Worm (Caenorhabditis elegans) whole organism, L4 larva: ENCODE results near the gene Y37A1A.4.
"Not testable (repeated sequence)": the region's sequence is repeated elsewhere in the genome, so short reads cannot be mapped to it uniquely, and the experiment has no call there.

Source experiments
- D1046.2 ChIP-seq: fragments of 200-800 bp; sonication (Bioruptor generic); IDR thresholded peaks from 2 replicates; pipeline ENCODE4 v1.3.6; 2022; ENCODE audit warnings: missing genetic modification characterization, missing compliant biosample characterization
- F10B5.3 ChIP-seq: sonication (generic microtip); optimal IDR thresholded peaks from 2 replicates; lab custom pipeline; 2016; ENCODE audit warnings: mild to moderate bottlenecking, missing genetic modification characterization, missing compliant biosample characterization
- F44E2.7 ChIP-seq: fragments of 200-800 bp; sonication (Bioruptor generic); IDR thresholded peaks from 2 replicates; pipeline ENCODE4 v2.1.2; 2022; ENCODE audit warnings: missing genetic modification characterization, missing compliant biosample characterization
- Y48G9A.11 ChIP-seq: fragments of 200-800 bp; sonication (Bioruptor generic); IDR thresholded peaks from 2 replicates; pipeline ENCODE4 v1.3.6; 2022; ENCODE audit warnings: missing genetic modification reagents, missing genetic modification characterization, missing compliant biosample characterization
- aha-1 ChIP-seq: fragments of 150-350 bp; peaks from one replicate; lab custom pipeline; 2014; ENCODE audit warnings: missing biosample characterization, missing genetic modification characterization
- ama-1 ChIP-seq: fragments of 150-350 bp; optimal IDR thresholded peaks from 2 replicates; lab custom pipeline; 2014; ENCODE audit warnings: inconsistent platforms, mixed read lengths
- ceh-32 ChIP-seq: sonication (generic microtip); optimal IDR thresholded peaks from 2 replicates; lab custom pipeline; 2016; ENCODE audit warnings: mild to moderate bottlenecking, missing genetic modification characterization, missing compliant biosample characterization; ENCODE audit not compliant: poor library complexity
- ceh-82 ChIP-seq: sonication (generic microtip); optimal IDR thresholded peaks from 2 replicates; lab custom pipeline; 2017; ENCODE audit warnings: missing biosample characterization, missing genetic modification characterization
- ctbp-1 ChIP-seq: fragments of 200-800 bp; sonication (Bioruptor generic); IDR thresholded peaks from 2 replicates; pipeline ENCODE4 v1.3.6; 2022; ENCODE audit warnings: missing genetic modification reagents, missing genetic modification characterization, missing compliant biosample characterization
- daf-8 ChIP-seq: fragments of 200-800 bp; sonication (Bioruptor generic); IDR thresholded peaks from 2 replicates; pipeline ENCODE4 v1.3.6; 2022; ENCODE audit warnings: missing genetic modification characterization, missing compliant biosample characterization
- dmd-6 ChIP-seq: fragments of 200-800 bp; sonication (Bioruptor generic); IDR thresholded peaks from 2 replicates; pipeline ENCODE4 v1.3.6; 2022; ENCODE audit warnings: missing genetic modification reagents, missing genetic modification characterization, missing compliant biosample characterization
- dmd-8 ChIP-seq: fragments of 200-800 bp; sonication (Bioruptor generic); IDR thresholded peaks from 2 replicates; pipeline ENCODE4 v1.3.6; 2022; ENCODE audit warnings: missing genetic modification characterization, missing compliant biosample characterization
- dmd-9 ChIP-seq: fragments of 200-800 bp; sonication (Bioruptor generic); IDR thresholded peaks from 2 replicates; pipeline ENCODE4 v1.3.6; 2022; ENCODE audit warnings: missing genetic modification reagents, missing genetic modification characterization, missing compliant biosample characterization
- egl-27 ChIP-seq: sonication (generic microtip); optimal IDR thresholded peaks from 3 replicates; lab custom pipeline; 2017; ENCODE audit warnings: missing biosample characterization, missing genetic modification reagents, missing genetic modification characterization
- fkh-10 ChIP-seq: fragments of 150-350 bp; optimal IDR thresholded peaks from 2 replicates; lab custom pipeline; 2014; ENCODE audit warnings: missing biosample characterization, missing genetic modification reagents, missing genetic modification characterization
- hif-1 ChIP-seq, 2 experiments: sonication (generic microtip); optimal IDR thresholded peaks; 2 replicates each; lab custom pipeline; 2016 to 2017; ENCODE audit warnings: missing compliant biosample characterization in 2 of 2, missing genetic modification characterization in 2 of 2, missing genetic modification reagents in 2 of 2, missing genotype in 2 of 2, mild to moderate bottlenecking in 1 of 2
- hlh-11 ChIP-seq: fragments of 200-800 bp; sonication (Bioruptor generic); optimal IDR thresholded peaks from 2 replicates; lab custom pipeline; 2018; ENCODE audit warnings: mild to moderate bottlenecking, missing genetic modification characterization, missing compliant biosample characterization
- lim-7 ChIP-seq: fragments of 200-800 bp; sonication (Bioruptor generic); IDR thresholded peaks from 2 replicates; pipeline ENCODE4 v1.3.6; 2022; ENCODE audit warnings: missing genetic modification characterization, missing compliant biosample characterization
- lin-13 ChIP-seq: fragments of 150-350 bp; optimal IDR thresholded peaks from 2 replicates; lab custom pipeline; 2014; ENCODE audit warnings: missing biosample characterization, missing genetic modification reagents, missing genetic modification characterization
- lin-39 ChIP-seq: fragments of 150-350 bp; optimal IDR thresholded peaks from 2 replicates; lab custom pipeline; 2014; ENCODE audit warnings: missing biosample characterization, missing genetic modification reagents, missing genetic modification characterization
- mep-1 ChIP-seq: fragments of 150-350 bp; sonication (generic microtip); optimal IDR thresholded peaks from 3 replicates; lab custom pipeline; 2014; ENCODE audit warnings: missing biosample characterization, missing genetic modification characterization
- mes-2 ChIP-seq: sonication (generic microtip); optimal IDR thresholded peaks from 2 replicates; lab custom pipeline; 2016; ENCODE audit warnings: missing genotype, mild to moderate bottlenecking, missing genetic modification characterization, missing compliant biosample characterization; ENCODE audit not compliant: poor library complexity, severe bottlenecking
- nhr-10 ChIP-seq: fragments of 150-350 bp; optimal IDR thresholded peaks from 2 replicates; lab custom pipeline; 2014; ENCODE audit warnings: missing biosample characterization, missing genetic modification characterization
- nhr-11 ChIP-seq: fragments of 150-350 bp; optimal IDR thresholded peaks from 2 replicates; lab custom pipeline; 2014; ENCODE audit warnings: missing biosample characterization, missing genetic modification characterization
- nhr-25 ChIP-seq: sonication (generic microtip); optimal IDR thresholded peaks from 2 replicates; lab custom pipeline; 2017; ENCODE audit warnings: missing genetic modification characterization, mild to moderate bottlenecking, missing compliant biosample characterization, antibody characterized with exemption, moderate library complexity, borderline replicate concordance; ENCODE audit not compliant: insufficient read depth
- nhr-42 ChIP-seq: fragments of 200-800 bp; sonication (Bioruptor generic); IDR thresholded peaks from 2 replicates; pipeline ENCODE4 v1.3.6; 2022; ENCODE audit warnings: missing genetic modification characterization, missing compliant biosample characterization
- nhr-48 ChIP-seq: sonication (generic microtip); optimal IDR thresholded peaks from 2 replicates; lab custom pipeline; 2016; ENCODE audit warnings: mild to moderate bottlenecking, missing genetic modification characterization, missing compliant biosample characterization
- nhr-6 ChIP-seq: fragments of 150-350 bp; optimal IDR thresholded peaks from 2 replicates; lab custom pipeline; 2014; ENCODE audit warnings: missing biosample characterization, missing genetic modification characterization
- nhr-76 ChIP-seq: fragments of 150-350 bp; optimal IDR thresholded peaks from 2 replicates; lab custom pipeline; 2014; ENCODE audit warnings: missing biosample characterization, missing genetic modification characterization
- nhr-77 ChIP-seq: fragments of 150-350 bp; optimal IDR thresholded peaks from 2 replicates; lab custom pipeline; 2014; ENCODE audit warnings: missing biosample characterization, missing genetic modification characterization
- pha-4 ChIP-seq, 2 experiments: fragments of 150-350 bp in 1 of 2; fragments of 200-800 bp in 1 of 2; sonication (Bioruptor generic) in 1 of 2; IDR thresholded peaks in 1 of 2; optimal IDR thresholded peaks in 1 of 2; 2 replicates each; pipeline versions ENCODE4 v1.3.6 to Lab custom; 2014 to 2022; ENCODE audit warnings: missing genetic modification characterization in 2 of 2, missing genetic modification reagents in 2 of 2, missing biosample characterization in 1 of 2, missing compliant biosample characterization in 1 of 2
- php-3 ChIP-seq: fragments of 200-800 bp; sonication (Bioruptor generic); IDR thresholded peaks from 2 replicates; pipeline ENCODE4 v1.3.6; 2022; ENCODE audit warnings: missing genetic modification reagents, missing genetic modification characterization, missing compliant biosample characterization
- pqm-1 ChIP-seq: sonication (generic microtip); optimal IDR thresholded peaks from 2 replicates; lab custom pipeline; 2017; ENCODE audit warnings: missing biosample characterization, missing genetic modification characterization
- set-16 ChIP-seq: fragments of 200-800 bp; sonication (Bioruptor generic); IDR thresholded peaks from 2 replicates; pipeline ENCODE4 v1.3.6; 2022; ENCODE audit warnings: missing genetic modification reagents, missing genetic modification characterization, missing compliant biosample characterization
- skn-1 ChIP-seq: fragments of 150-350 bp; optimal IDR thresholded peaks from 2 replicates; lab custom pipeline; 2014; ENCODE audit warnings: missing biosample characterization, missing genetic modification characterization
- snpc-1.2 ChIP-seq: fragments of 200-800 bp; sonication (Bioruptor generic); IDR thresholded peaks from 2 replicates; pipeline ENCODE4 v1.3.6; 2022; ENCODE audit warnings: missing genetic modification reagents, missing genetic modification characterization, missing compliant biosample characterization
- tra-1 ChIP-seq: fragments of 200-800 bp; sonication (Bioruptor generic); IDR thresholded peaks from 2 replicates; pipeline ENCODE4 v1.3.6; 2022; ENCODE audit warnings: missing genetic modification reagents, missing genetic modification characterization, missing compliant biosample characterization
- unc-130 ChIP-seq: sonication (generic microtip); optimal IDR thresholded peaks from 2 replicates; lab custom pipeline; 2016; ENCODE audit warnings: missing genetic modification reagents, missing genetic modification characterization, missing compliant biosample characterization
- unc-62 ChIP-seq, 3 experiments: fragments of 150-350 bp in 1 of 3; sonication (generic microtip); optimal IDR thresholded peaks in 2 of 3; peaks in 1 of 3; 1 replicate in 1 of 3; 2 replicates in 2 of 3; lab custom pipeline; 2014 to 2017; ENCODE audit warnings: missing biosample characterization in 3 of 3, missing genetic modification characterization in 3 of 3, missing genetic modification reagents in 3 of 3, missing genotype in 1 of 3
- zfp-2 ChIP-seq: sonication (generic microtip); optimal IDR thresholded peaks from 2 replicates; lab custom pipeline; 2016; ENCODE audit warnings: mild to moderate bottlenecking, missing genetic modification characterization, missing compliant biosample characterization
- zip-2 ChIP-seq: fragments of 150-350 bp; optimal IDR thresholded peaks from 2 replicates; lab custom pipeline; 2014; ENCODE audit warnings: missing biosample characterization, missing genetic modification characterization

Y37A1A.4 gene

DNA sequence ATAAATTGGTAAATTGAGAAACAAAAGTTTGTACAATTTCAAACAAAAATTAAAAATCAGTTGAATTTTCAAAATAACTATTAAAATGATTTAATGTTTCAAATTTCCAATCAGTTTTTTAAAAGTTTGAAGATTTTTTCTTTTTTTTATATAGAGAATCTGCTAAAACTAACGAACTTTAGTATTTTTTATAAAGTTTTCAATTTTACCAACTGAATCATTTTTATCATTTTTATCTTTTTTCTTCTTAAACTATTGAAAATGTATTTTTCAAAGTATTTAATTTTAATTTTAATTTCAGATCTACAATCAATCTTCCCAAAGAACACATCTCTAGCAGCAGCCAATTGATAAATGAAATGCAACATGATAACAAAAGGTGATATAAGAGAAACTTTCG lies at the start of gene Y37A1A.4:
Gene Y37A1A.4, plus strand, starts transcription at position 301 of the 400 bp plus-strand sequence.
- TF ChIP-seq ceh-32 (tag; lab: Kevin White, UChicago) (no peak), dmd-9 (GFP tag; lab: Robert Waterston, UW) (no peak), nhr-42 (GFP tag; lab: Robert Waterston, UW) (no peak), mes-2 (tag; lab: Kevin White, UChicago) (no peak), nhr-25 (tag; lab: Kevin White, UChicago) (no peak), lin-13 (GFP tag; lab: Kevin White, UChicago) (no peak), daf-8 (GFP tag; lab: Robert Waterston, UW) (no peak), nhr-10 (tag; lab: Kevin White, UChicago) (no peak), php-3 (GFP tag; lab: Robert Waterston, UW) (no peak), dmd-8 (GFP tag; lab: Robert Waterston, UW) (no peak), nhr-48 (tag; lab: Kevin White, UChicago) (no peak), skn-1 (tag; lab: Kevin White, UChicago) (no peak), egl-27 (tag; lab: Kevin White, UChicago) (no peak)

ce11 chrIV:13884435-13884834 lies 49.8 kb upstream of the Y37A1A.4 start:
- peak; percentile 36; the same call in 1 of the 2 replicates for TF ChIP-seq php-3 (GFP tag; lab: Robert Waterston, UW)
- 0 out of 2 replicates have a peak, but pooled peaks have one; percentile 9 for TF ChIP-seq lim-7
- peak; percentile 10; the same call in 1 of the 2 replicates for TF ChIP-seq snpc-1.2 (GFP tag; lab: Robert Waterston, UW)
- TF ChIP-seq set-16 (GFP tag; lab: Robert Waterston, UW): peak; percentile 84
- TF ChIP-seq, all 104 proteins: peak for 4; not testable (repeated sequence) for 100

DNA sequence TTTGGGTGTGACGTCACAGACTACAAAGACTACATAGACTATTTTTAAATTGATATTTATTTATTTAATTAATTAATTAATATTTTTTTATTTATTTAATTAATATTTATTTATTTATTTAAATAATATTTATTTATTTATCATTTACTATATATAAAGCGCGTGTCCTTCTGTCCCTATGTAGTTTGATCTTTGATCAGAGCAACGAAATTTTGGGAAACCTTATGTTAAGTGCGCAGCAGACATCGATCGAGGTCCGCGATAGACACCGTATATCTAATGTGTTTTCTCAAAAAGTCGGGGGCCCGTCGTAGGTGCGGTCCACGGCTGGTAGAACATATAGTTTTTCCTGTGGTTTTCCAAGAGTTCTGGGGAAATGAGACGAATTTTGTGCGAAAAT lies 49.3 kb upstream of the Y37A1A.4 start:
- peak; percentile 36; the same call in 1 of the 2 replicates for TF ChIP-seq snpc-1.2 (GFP tag; lab: Robert Waterston, UW)
- TF ChIP-seq pha-4 (GFP tag; IDR thresholded peaks at IDR 0.05; lab: Robert Waterston, UW): 0 out of 2 replicates have a peak, but pooled peaks have one; percentile 32
- TF ChIP-seq pha-4 (tag; optimal IDR thresholded peaks at IDR 0.05; lab: Kevin White, UChicago): not testable (repeated sequence)
- peak; percentile 61 for TF ChIP-seq aha-1

DNA sequence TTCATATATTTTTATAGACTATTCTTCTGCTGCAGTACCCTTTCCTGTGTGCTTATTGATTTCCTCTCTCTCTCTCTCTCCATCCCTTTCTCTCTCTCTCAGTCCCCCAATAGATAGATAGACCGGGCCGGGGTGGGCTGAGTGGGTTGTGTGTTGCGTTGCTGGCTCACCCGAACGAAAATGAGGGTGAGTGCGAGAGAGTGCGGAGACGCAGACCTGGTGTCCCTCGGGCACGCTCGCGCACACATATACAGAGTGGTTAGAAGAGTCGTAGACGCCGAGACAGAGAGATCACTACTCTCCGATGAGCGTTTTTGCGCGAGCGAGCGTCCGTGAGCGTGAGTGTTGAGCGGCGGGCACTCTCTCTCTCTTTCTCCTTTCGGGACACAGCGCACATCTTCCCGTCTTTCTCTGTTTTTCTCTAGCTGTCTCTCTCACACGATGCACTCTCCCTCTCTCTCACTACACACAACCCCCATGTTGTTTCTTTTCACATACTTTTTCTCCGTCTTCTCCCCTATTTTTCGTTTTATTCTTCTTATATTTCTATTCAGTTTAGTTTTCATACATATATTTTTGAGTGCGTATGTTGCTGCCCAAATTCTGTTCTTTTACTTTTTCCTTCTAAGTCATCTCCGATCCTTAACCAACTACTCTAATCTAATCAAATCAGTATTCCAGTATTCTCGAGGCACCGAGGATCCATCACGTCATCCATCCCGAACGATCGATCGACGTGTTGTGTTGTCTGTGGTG lies 46.6 kb upstream of the Y37A1A.4 start, which contains the start of gene lin-66:
Gene lin-66, plus strand, starts transcription at position 672 of the 756 bp plus-strand sequence.
- TF ChIP-seq unc-62 (GFP tag; optimal IDR thresholded peaks at IDR 0.05 in 1 of 2; lab: Kevin White, UChicago) (peak in 1 of 2 experiments; percentile 98), unc-62 (tag; optimal IDR thresholded peaks at IDR 0.05; lab: Kevin White, UChicago) (no peak), nhr-10 (tag; lab: Kevin White, UChicago) (no peak), snpc-1.2 (GFP tag; lab: Robert Waterston, UW) (peak; percentile 54; the same call in 1 of the 2 replicates), hlh-11 (peak; percentile 95), dmd-6 (peak; percentile 85), Y48G9A.11 (no peak), skn-1 (tag; lab: Kevin White, UChicago) (no peak), unc-130 (no peak), pqm-1 (peak; percentile 2), nhr-77 (tag; lab: Kevin White, UChicago) (peak; percentile 72), zip-2 (tag; lab: Kevin White, UChicago) (no peak), nhr-25 (tag; lab: Kevin White, UChicago) (peak; percentile 81), ctbp-1 (GFP tag; lab: Robert Waterston, UW) (peak; percentile 86), D1046.2 (GFP tag; lab: Robert Waterston, UW) (peak; percentile 77; the same call in 1 of the 2 replicates), nhr-76 (no peak), zfp-2 (tag; lab: Kevin White, UChicago) (peak; percentile 16), F10B5.3 (peak; percentile 63), hif-1 (tag; optimal IDR thresholded peaks at IDR 0.05; lab: Kevin White, UChicago) (peak; percentile 27 to 87), nhr-11 (tag; lab: Kevin White, UChicago) (peak; percentile 81), nhr-6 (tag; lab: Kevin White, UChicago) (no peak), F44E2.7 (GFP tag; lab: Robert Waterston, UW) (0 out of 2 replicates have a peak, but pooled peaks have one; percentile 25), fkh-10 (peak; percentile 70), ama-1 (lab: Kevin White, UChicago) (no peak), lin-39 (tag; lab: Kevin White, UChicago) (no peak), tra-1 (GFP tag; lab: Robert Waterston, UW) (no peak; the same call in 1 of the 2 replicates), ceh-82 (tag; lab: Kevin White, UChicago) (no peak), mep-1 (tag; lab: Kevin White, UChicago) (peak; percentile 96)
